Fruit fly (Drosophila melanogaster) whole organism, wandering third instar larva: ENCODE results near the gene eEF1gamma.

Experiments
- Abd-B ChIP-seq: fragments of >200 bp; optimal IDR thresholded peaks from 2 replicates; lab custom pipeline; 2017; ENCODE audit warnings: missing biosample characterization, missing genetic modification characterization
- CrebA ChIP-seq: fragments of 200-800 bp; sonication (Bioruptor generic); optimal IDR thresholded peaks from 2 replicates; lab custom pipeline; 2016; ENCODE audit warnings: missing biosample characterization, mild to moderate bottlenecking, missing genetic modification characterization, borderline replicate concordance
- Dfd ChIP-seq: fragments of >200 bp; optimal IDR thresholded peaks from 2 replicates; lab custom pipeline; 2017; ENCODE audit warnings: missing biosample characterization, missing genetic modification characterization
- Dif ChIP-seq: fragments of 200-275, 200-300 bp; sonication (Bioruptor generic); optimal IDR thresholded peaks from 2 replicates; lab custom pipeline; 2018; ENCODE audit warnings: missing biosample characterization, missing genetic modification characterization; ENCODE audit not compliant: partially characterized antibody
- Hr83 ChIP-seq: fragments of 200-300 bp; sonication (Bioruptor generic); optimal IDR thresholded peaks from 2 replicates; lab custom pipeline; 2016; ENCODE audit warnings: missing biosample characterization, mild to moderate bottlenecking, missing genetic modification characterization, moderate library complexity; ENCODE audit not compliant: poor library complexity, severe bottlenecking
- Jra ChIP-seq: sonication (Bioruptor generic); optimal IDR thresholded peaks from 2 replicates; lab custom pipeline; 2016; ENCODE audit warnings: missing biosample characterization, missing genetic modification characterization
- Myc ChIP-seq: fragments of >200 bp; optimal IDR thresholded peaks from 2 replicates; lab custom pipeline; 2017
- N ChIP-seq: fragments of >200 bp; optimal IDR thresholded peaks from 2 replicates; lab custom pipeline; 2018; ENCODE audit warnings: missing biosample characterization, missing external identifiers, missing genetic modification characterization
- OdsH ChIP-seq: fragments of 200-800 bp; sonication (Bioruptor generic); optimal IDR thresholded peaks from 2 replicates; lab custom pipeline; 2016; ENCODE audit warnings: missing biosample characterization, mild to moderate bottlenecking, missing genetic modification characterization
- Sp1 ChIP-seq: fragments of 200-800 bp; sonication (Bioruptor generic); optimal IDR thresholded peaks from 3 replicates; lab custom pipeline; 2019; ENCODE audit warnings: missing biosample characterization, mild to moderate bottlenecking, missing genetic modification characterization, moderate library complexity
- Vsx2 ChIP-seq: fragments of 200-300, 225-300 bp; sonication (Bioruptor generic); optimal IDR thresholded peaks from 2 replicates; lab custom pipeline; 2018; ENCODE audit warnings: missing biosample characterization, missing genetic modification characterization; ENCODE audit not compliant: partially characterized antibody
- br ChIP-seq: fragments of 200-800 bp; sonication (Bioruptor generic); optimal IDR thresholded peaks from 2 replicates; lab custom pipeline; 2016; ENCODE audit warnings: missing biosample characterization, missing genetic modification characterization
- dl ChIP-seq, 2 experiments: fragments of 175-275, 200-275 bp in 1 of 2; fragments of 200-275 bp in 1 of 2; sonication (Bioruptor generic); optimal IDR thresholded peaks; lab custom pipeline; 2018; ENCODE audit warnings: mild to moderate bottlenecking in 2 of 2, missing biosample characterization in 2 of 2, missing genetic modification characterization in 2 of 2, moderate library complexity in 2 of 2; ENCODE audit not compliant: partially characterized antibody in 2 of 2, insufficient read depth in 1 of 2
- dmrt93B ChIP-seq: fragments of 200-800 bp; sonication (Bioruptor generic); optimal IDR thresholded peaks from 2 replicates; lab custom pipeline; 2018; ENCODE audit warnings: missing biosample characterization, mild to moderate bottlenecking, missing genetic modification characterization
- dsf ChIP-seq: sonication (Bioruptor generic); optimal IDR thresholded peaks from 2 replicates; lab custom pipeline; 2016; ENCODE audit warnings: missing biosample characterization, missing genetic modification characterization, borderline replicate concordance
- ey ChIP-seq: fragments of 200-800 bp; sonication (Bioruptor generic); optimal IDR thresholded peaks from 2 replicates; lab custom pipeline; 2016; ENCODE audit warnings: missing biosample characterization, missing genetic modification characterization
- foxo ChIP-seq, 2 experiments: fragments of 200-800 bp; sonication (Bioruptor generic); optimal IDR thresholded peaks; 2 replicates in 1 of 2; 3 replicates in 1 of 2; lab custom pipeline; 2016 to 2017; ENCODE audit warnings: missing biosample characterization in 2 of 2, missing genetic modification characterization in 2 of 2
- fru ChIP-seq: fragments of 200-800 bp; sonication (Bioruptor generic); optimal IDR thresholded peaks from 3 replicates; lab custom pipeline; 2016; ENCODE audit warnings: missing biosample characterization, mild to moderate bottlenecking, missing genetic modification characterization
- jim ChIP-seq: fragments of 175-275, 200-325 bp; sonication (Bioruptor generic); optimal IDR thresholded peaks from 2 replicates; lab custom pipeline; 2016; ENCODE audit warnings: missing biosample characterization, mild to moderate bottlenecking, missing genetic modification characterization
- lola ChIP-seq: fragments of >200 bp; optimal IDR thresholded peaks from 2 replicates; lab custom pipeline; 2017; ENCODE audit warnings: missing biosample characterization, missing genetic modification characterization
- sage ChIP-seq: fragments of 200-800 bp; sonication (Bioruptor generic); optimal IDR thresholded peaks from 2 replicates; lab custom pipeline; 2016; ENCODE audit warnings: missing biosample characterization, mild to moderate bottlenecking, missing genetic modification characterization
- sv ChIP-seq: fragments of 200-800 bp; sonication (Bioruptor generic); optimal IDR thresholded peaks from 3 replicates; lab custom pipeline; 2016; ENCODE audit warnings: missing biosample characterization, missing genetic modification characterization
- usp ChIP-seq: fragments of >200 bp; optimal IDR thresholded peaks from 2 replicates; lab custom pipeline; 2017; ENCODE audit warnings: missing biosample characterization, missing genetic modification characterization

Gene eEF1gamma

dm6 chr3R:29266607-29267006 is 46.6 kb downstream of the eEF1gamma start:
- TF ChIP-seq Dif (GFP tag; lab: Kevin White, UChicago) (no peak), sv (GFP tag; lab: Kevin White, UChicago) (no peak), OdsH (GFP tag; lab: Kevin White, UChicago) (no peak), Hr83 (no peak), usp (GFP tag; lab: Kevin White, UChicago) (no peak), Abd-B (no peak), dl (GFP tag; optimal IDR thresholded peaks at IDR 0.05; lab: Kevin White, UChicago; ENCODE audit: insufficient read depth in 1 of 2, partially characterized antibody in 2 of 2) (no peak), Vsx2 (GFP tag; lab: Kevin White, UChicago) (no peak), Sp1 (no peak), dmrt93B (no peak), dsf (GFP tag; lab: Kevin White, UChicago) (no peak), Myc (lab: Kevin White, UChicago) (no peak), foxo (GFP tag; optimal IDR thresholded peaks at IDR 0.05; lab: Kevin White, UChicago) (no peak), jim (no peak), fru (GFP tag; lab: Kevin White, UChicago) (no peak), Dfd (GFP tag; lab: Kevin White, UChicago) (no peak), sage (GFP tag; lab: Kevin White, UChicago) (no peak)

dm6 chr3R:29268062-29268461 is 48.1 kb downstream of the eEF1gamma start:
- TF ChIP-seq N (GFP tag; lab: Kevin White, UChicago) (no peak), ey (GFP tag; lab: Kevin White, UChicago) (no peak), CrebA (no peak), sage (GFP tag; lab: Kevin White, UChicago) (no peak), lola (GFP tag; lab: Kevin White, UChicago) (no peak), fru (GFP tag; lab: Kevin White, UChicago) (no peak), Vsx2 (GFP tag; lab: Kevin White, UChicago) (no peak), Hr83 (no peak), Dfd (GFP tag; lab: Kevin White, UChicago) (no peak), dl (GFP tag; optimal IDR thresholded peaks at IDR 0.05; lab: Kevin White, UChicago; ENCODE audit: insufficient read depth in 1 of 2, partially characterized antibody in 2 of 2) (no peak), Abd-B (no peak), foxo (GFP tag; optimal IDR thresholded peaks at IDR 0.05; lab: Kevin White, UChicago) (no peak), dmrt93B (no peak), Jra (GFP tag; lab: Kevin White, UChicago) (no peak)

- no peak for TF ChIP-seq br
- TF ChIP-seq lola (GFP tag; lab: Kevin White, UChicago), result no peak
- TF ChIP-seq Dfd (GFP tag; lab: Kevin White, UChicago), result no peak
- TF ChIP-seq Jra (GFP tag; lab: Kevin White, UChicago), result no peak
Measured at dm6 chr3R:29269204-29269603, 49.2 kb downstream of the eEF1gamma start.
